Worm (Caenorhabditis elegans): ENCODE results near the gene fbxc-44.

Gene fbxc-44

ce11 chrII:4267711-4268110 is 30.2 kb upstream of the fbxc-44 start:
- TF ChIP-seq sea-1 (GFP tag; conservative IDR thresholded peaks at IDR 0.05) (no peak), B0310.2 (tag; optimal IDR thresholded peaks at IDR 0.05) (no peak), hmbx-1 (tag; optimal IDR thresholded peaks at IDR 0.05) (no peak), ceh-13 (GFP tag; optimal IDR thresholded peaks at IDR 0.05) (no peak), ceh-36 (tag; optimal IDR thresholded peaks at IDR 0.05) (no peak), hnd-1 (tag; optimal IDR thresholded peaks at IDR 0.05) (no peak), aly-1 (tag; optimal IDR thresholded peaks at IDR 0.05) (no peak), tbx-11 (GFP tag; IDR thresholded peaks at IDR 0.05) (no peak), flt-1 (GFP tag; IDR thresholded peaks at IDR 0.05) (no peak), F13C5.2 (tag; optimal IDR thresholded peaks at IDR 0.05) (no peak), ets-7 (tag; optimal IDR thresholded peaks at IDR 0.05) (no peak), hmg-4 (GFP tag; optimal IDR thresholded peaks at IDR 0.05) (no peak), ama-1 (optimal IDR thresholded peaks at IDR 0.05) (no peak)

ce11 chrII:4258683-4259082 is 21.1 kb upstream of the fbxc-44 start, which contains the start of gene clec-135:
Gene clec-135, minus strand, starts transcription at chrII:4258783.
- TF ChIP-seq tbx-37 (GFP tag; conservative IDR thresholded peaks at IDR 0.05) (no peak), B0310.2 (tag; optimal IDR thresholded peaks at IDR 0.05) (no peak), ceh-36 (tag; optimal IDR thresholded peaks at IDR 0.05) (no peak), tbx-11 (GFP tag; IDR thresholded peaks at IDR 0.05) (no peak), sea-1 (GFP tag; conservative IDR thresholded peaks at IDR 0.05) (no peak), hmg-4 (GFP tag; optimal IDR thresholded peaks at IDR 0.05) (no peak), scrt-1 (GFP tag; IDR thresholded peaks at IDR 0.05) (no peak), tra-4 (tag; optimal IDR thresholded peaks at IDR 0.05) (no peak), pes-1 (GFP tag; IDR thresholded peaks at IDR 0.05) (no peak), hnd-1 (tag; optimal IDR thresholded peaks at IDR 0.05) (no peak), F13C5.2 (tag; optimal IDR thresholded peaks at IDR 0.05) (no peak), hmbx-1 (tag; optimal IDR thresholded peaks at IDR 0.05) (no peak), ceh-13 (GFP tag; optimal IDR thresholded peaks at IDR 0.05) (no peak)

DNA sequence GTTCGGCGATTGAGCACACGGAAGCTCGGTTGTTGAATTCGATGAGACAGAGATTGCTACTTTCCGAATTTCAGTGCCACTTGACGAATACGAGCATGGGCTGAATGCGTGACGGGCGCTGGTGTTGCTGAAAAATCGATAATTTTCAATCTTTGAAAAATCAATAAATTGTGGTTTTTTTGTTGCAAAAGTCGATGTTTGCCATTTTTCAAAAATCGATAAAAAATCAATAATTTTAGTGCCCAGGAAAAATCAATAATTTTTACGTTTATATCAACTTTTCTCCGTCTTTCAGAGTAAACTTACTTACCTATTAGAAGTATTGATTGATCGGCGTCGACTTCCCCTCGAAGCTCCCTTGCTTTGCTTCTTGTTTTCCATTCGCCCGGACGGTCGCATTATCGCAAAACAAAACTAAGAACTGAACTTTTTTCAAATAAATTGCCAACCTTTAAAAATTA is 19.0 kb upstream of the fbxc-44 start, which contains the start of gene C16A11.7:
Gene C16A11.7, minus strand, starts transcription at position 411 of the 461 bp plus-strand sequence.
- no peak for TF ChIP-seq B0310.2 (tag; optimal IDR thresholded peaks at IDR 0.05)
- no peak for TF ChIP-seq hmg-4 (GFP tag; optimal IDR thresholded peaks at IDR 0.05)
- TF ChIP-seq aly-1 (tag; optimal IDR thresholded peaks at IDR 0.05) = no peak
- TF ChIP-seq tra-4 (tag; optimal IDR thresholded peaks at IDR 0.05) = no peak

DNA sequence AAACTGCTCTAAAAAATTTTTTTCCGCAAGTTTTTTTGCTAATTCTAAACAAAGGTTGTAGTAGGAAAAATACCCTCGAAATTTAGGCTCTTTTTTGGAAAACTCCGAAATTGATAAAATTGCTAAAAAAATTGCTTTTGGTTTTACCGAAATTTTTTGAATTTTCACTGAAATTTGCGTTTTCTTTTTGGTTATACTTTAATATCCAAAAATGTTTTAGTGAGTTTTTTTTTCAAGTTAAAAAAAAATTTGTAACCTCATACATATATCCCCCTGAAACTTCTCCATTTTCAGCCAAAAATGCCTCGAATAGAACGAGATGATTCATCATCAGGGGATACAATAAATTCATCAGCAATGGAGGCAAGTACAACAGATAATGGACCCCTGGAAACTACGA is 9.3 kb upstream of the fbxc-44 start, which contains the start of gene gpa-11:
Gene gpa-11, plus strand, starts transcription at position 301 of the 400 bp plus-strand sequence.
- TF ChIP-seq tbx-11 (GFP tag; IDR thresholded peaks at IDR 0.05) (no peak), ets-7 (tag; optimal IDR thresholded peaks at IDR 0.05) (no peak), aly-1 (tag; optimal IDR thresholded peaks at IDR 0.05) (no peak), sea-1 (GFP tag; conservative IDR thresholded peaks at IDR 0.05) (no peak), hnd-1 (tag; optimal IDR thresholded peaks at IDR 0.05) (no peak), B0310.2 (tag; optimal IDR thresholded peaks at IDR 0.05) (no peak), tra-4 (tag; optimal IDR thresholded peaks at IDR 0.05) (no peak), flt-1 (GFP tag; IDR thresholded peaks at IDR 0.05) (no peak), ama-1 (optimal IDR thresholded peaks at IDR 0.05) (no peak), hmg-4 (GFP tag; optimal IDR thresholded peaks at IDR 0.05) (no peak), tbx-37 (GFP tag; conservative IDR thresholded peaks at IDR 0.05) (no peak), ceh-36 (tag; optimal IDR thresholded peaks at IDR 0.05) (no peak), ceh-13 (GFP tag; optimal IDR thresholded peaks at IDR 0.05) (no peak), scrt-1 (GFP tag; IDR thresholded peaks at IDR 0.05) (no peak), F13C5.2 (tag; optimal IDR thresholded peaks at IDR 0.05) (no peak), hmbx-1 (tag; optimal IDR thresholded peaks at IDR 0.05) (no peak)

DNA sequence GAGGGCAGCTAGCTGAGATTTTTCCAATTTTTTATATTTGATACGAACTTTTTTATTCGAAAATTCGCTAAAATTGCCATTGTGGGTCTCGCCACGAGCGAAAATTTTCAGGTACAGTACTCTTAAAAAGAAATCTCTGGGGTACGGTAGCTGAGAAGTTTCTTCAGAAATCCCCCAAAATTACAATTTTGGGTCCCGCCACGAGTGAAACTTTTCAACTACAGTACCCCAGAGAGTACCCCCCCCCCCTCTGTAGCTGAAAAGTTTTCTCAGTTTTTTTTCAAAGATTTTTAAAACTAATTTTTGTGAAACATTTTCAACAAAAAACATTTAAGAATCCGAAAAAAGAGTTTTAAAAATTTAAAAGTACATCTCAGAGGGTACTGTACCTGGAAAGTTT is 7.4 kb upstream of the fbxc-44 start:
- no peak for TF ChIP-seq F13C5.2 (tag; optimal IDR thresholded peaks at IDR 0.05)
- TF ChIP-seq flt-1 (GFP tag; IDR thresholded peaks at IDR 0.05) = no peak
- TF ChIP-seq hmbx-1 (tag; optimal IDR thresholded peaks at IDR 0.05) = no peak
- no peak for TF ChIP-seq ceh-36 (tag; optimal IDR thresholded peaks at IDR 0.05)
- no peak for TF ChIP-seq tbx-11 (GFP tag; IDR thresholded peaks at IDR 0.05)
- no peak for TF ChIP-seq tbx-37 (GFP tag; conservative IDR thresholded peaks at IDR 0.05)
- TF ChIP-seq ceh-13 (GFP tag; optimal IDR thresholded peaks at IDR 0.05) = no peak
- no peak for TF ChIP-seq ets-7 (tag; optimal IDR thresholded peaks at IDR 0.05)
- no peak for TF ChIP-seq hmg-4 (GFP tag; optimal IDR thresholded peaks at IDR 0.05)
- no peak for TF ChIP-seq tra-4 (tag; optimal IDR thresholded peaks at IDR 0.05)
- TF ChIP-seq aly-1 (tag; optimal IDR thresholded peaks at IDR 0.05) = no peak
- TF ChIP-seq hnd-1 (tag; optimal IDR thresholded peaks at IDR 0.05) = no peak
- TF ChIP-seq pes-1 (GFP tag; IDR thresholded peaks at IDR 0.05) = no peak
- no peak for TF ChIP-seq B0310.2 (tag; optimal IDR thresholded peaks at IDR 0.05)
- no peak for TF ChIP-seq sea-1 (GFP tag; conservative IDR thresholded peaks at IDR 0.05)
- TF ChIP-seq ama-1 (optimal IDR thresholded peaks at IDR 0.05) = no peak
- TF ChIP-seq scrt-1 (GFP tag; IDR thresholded peaks at IDR 0.05) = no peak

- TF ChIP-seq pes-1 (GFP tag; IDR thresholded peaks at IDR 0.05) (no peak), ceh-13 (GFP tag; optimal IDR thresholded peaks at IDR 0.05) (no peak), F13C5.2 (tag; optimal IDR thresholded peaks at IDR 0.05) (no peak), tbx-37 (GFP tag; conservative IDR thresholded peaks at IDR 0.05) (no peak), tra-4 (tag; optimal IDR thresholded peaks at IDR 0.05) (no peak), hnd-1 (tag; optimal IDR thresholded peaks at IDR 0.05) (no peak), flt-1 (GFP tag; IDR thresholded peaks at IDR 0.05) (no peak), hmbx-1 (tag; optimal IDR thresholded peaks at IDR 0.05) (no peak), sea-1 (GFP tag; conservative IDR thresholded peaks at IDR 0.05) (no peak)
Observed at ce11 chrII:4238963-4239362, 1.4 kb upstream of the fbxc-44 start.

- TF ChIP-seq hmbx-1 (tag; optimal IDR thresholded peaks at IDR 0.05) (no peak), F13C5.2 (tag; optimal IDR thresholded peaks at IDR 0.05) (no peak), ceh-36 (tag; optimal IDR thresholded peaks at IDR 0.05) (no peak), ets-7 (tag; optimal IDR thresholded peaks at IDR 0.05) (no peak), hnd-1 (tag; optimal IDR thresholded peaks at IDR 0.05) (no peak), sea-1 (GFP tag; conservative IDR thresholded peaks at IDR 0.05) (no peak), ama-1 (optimal IDR thresholded peaks at IDR 0.05) (no peak), tbx-37 (GFP tag; conservative IDR thresholded peaks at IDR 0.05) (no peak), ceh-13 (GFP tag; optimal IDR thresholded peaks at IDR 0.05) (no peak), tra-4 (tag; optimal IDR thresholded peaks at IDR 0.05) (no peak), scrt-1 (GFP tag; IDR thresholded peaks at IDR 0.05) (no peak), flt-1 (GFP tag; IDR thresholded peaks at IDR 0.05) (no peak), hmg-4 (GFP tag; optimal IDR thresholded peaks at IDR 0.05) (no peak), aly-1 (tag; optimal IDR thresholded peaks at IDR 0.05) (no peak), pes-1 (GFP tag; IDR thresholded peaks at IDR 0.05) (no peak)
Observed at ce11 chrII:4235959-4236358, 1.6 kb downstream of the fbxc-44 start, which contains the start of gene fbxc-43. Gene fbxc-43, minus strand, starts transcription at chrII:4235996.

Data from whole organism, early embryonic.